Worm (Caenorhabditis elegans) whole organism, early embryonic: ENCODE data around the gene nhr-226.
"Not testable (repeated sequence)": the region's sequence is repeated elsewhere in the genome, so short reads cannot be mapped to it uniquely, and the experiment has no call there.

ENCODE experiments used
- ama-1 ChIP-seq: fragments of 150-350 bp; optimal IDR thresholded peaks from 2 replicates; lab custom pipeline; 2014
- ceh-13 ChIP-seq: fragments of 200-800 bp; sonication (Bioruptor generic); optimal IDR thresholded peaks from 2 replicates; lab custom pipeline; 2018; ENCODE audit warnings: mild to moderate bottlenecking, missing genetic modification characterization, missing compliant biosample characterization
- ceh-36 ChIP-seq: sonication (generic microtip); optimal IDR thresholded peaks from 2 replicates; lab custom pipeline; 2016; ENCODE audit warnings: missing genetic modification characterization, inconsistent platforms, missing compliant biosample characterization
- ets-7 ChIP-seq: sonication (generic microtip); optimal IDR thresholded peaks from 2 replicates; lab custom pipeline; 2016; ENCODE audit warnings: missing genotype, missing genetic modification characterization, missing compliant biosample characterization
- flt-1 ChIP-seq: fragments of 200-800 bp; sonication (Bioruptor generic); IDR thresholded peaks from 2 replicates; pipeline ENCODE4 v1.3.6; 2022; ENCODE audit warnings: missing genetic modification characterization, missing compliant biosample characterization
- hmbx-1 ChIP-seq: sonication (generic microtip); optimal IDR thresholded peaks from 2 replicates; lab custom pipeline; 2016; ENCODE audit warnings: mild to moderate bottlenecking, missing genetic modification characterization, missing compliant biosample characterization
- pes-1 ChIP-seq: fragments of 200-800 bp; sonication (Bioruptor generic); IDR thresholded peaks from 2 replicates; pipeline ENCODE4 v1.3.6; 2022; ENCODE audit warnings: missing genetic modification reagents, missing genetic modification characterization, missing compliant biosample characterization
- scrt-1 ChIP-seq: fragments of 200-800 bp; sonication (Bioruptor generic); IDR thresholded peaks from 2 replicates; pipeline ENCODE4 v1.3.6; 2022; ENCODE audit warnings: missing genetic modification characterization, missing compliant biosample characterization
- tbx-11 ChIP-seq: fragments of 200-800 bp; sonication (Bioruptor generic); IDR thresholded peaks from 2 replicates; pipeline ENCODE4 v1.3.6; 2022; ENCODE audit warnings: missing genetic modification characterization, missing compliant biosample characterization
- tra-4 ChIP-seq: sonication (generic microtip); optimal IDR thresholded peaks from 2 replicates; lab custom pipeline; 2017; ENCODE audit warnings: missing genetic modification characterization, missing compliant biosample characterization

- not testable (repeated sequence) for TF ChIP-seq ceh-13; tbx-11 (GFP tag; lab: Robert Waterston, UW); hmbx-1 (tag; lab: Kevin White, UChicago); scrt-1 (GFP tag; lab: Robert Waterston, UW); ama-1 (lab: Kevin White, UChicago); ceh-36 (tag; lab: Kevin White, UChicago); flt-1 (GFP tag; lab: Robert Waterston, UW); pes-1 (GFP tag; lab: Robert Waterston, UW); tra-4; ets-7 (tag; lab: Kevin White, UChicago)
Measured at ce11 chrV:2321001-2321400, 26.3 kb downstream of the nhr-226 start, which contains the start of gene Y19D10B.6.
